Worm (Caenorhabditis elegans) whole organism, mixed stage, embryonic: ENCODE data around the gene Y94H6A.3.

ENCODE experiments used
- M03D4.4 ChIP-seq: sonication (generic microtip); optimal IDR thresholded peaks from 2 replicates; lab custom pipeline; 2017; ENCODE audit warnings: mild to moderate bottlenecking, missing genetic modification characterization, missing compliant biosample characterization
- blmp-1 ChIP-seq: fragments of 150-350 bp; optimal IDR thresholded peaks from 2 replicates; lab custom pipeline; 2014; ENCODE audit warnings: missing biosample characterization, missing genetic modification characterization
- drap-1 ChIP-seq: fragments of 200-800 bp; sonication (Bioruptor generic); optimal IDR thresholded peaks from 3 replicates; lab custom pipeline; 2018; ENCODE audit warnings: mild to moderate bottlenecking, missing genetic modification characterization, missing compliant biosample characterization
- elt-1 ChIP-seq: sonication (generic microtip); optimal IDR thresholded peaks from 2 replicates; lab custom pipeline; 2017; ENCODE audit warnings: missing genetic modification characterization, mild to moderate bottlenecking, missing compliant biosample characterization, antibody characterized with exemption, moderate library complexity, borderline replicate concordance; ENCODE audit not compliant: insufficient read depth
- lsy-2 ChIP-seq: fragments of 150-350 bp; optimal IDR thresholded peaks from 2 replicates; lab custom pipeline; 2014; ENCODE audit warnings: missing biosample characterization, missing genetic modification characterization
- mep-1 ChIP-seq: fragments of 150-350 bp; optimal IDR thresholded peaks from 2 replicates; lab custom pipeline; 2017; ENCODE audit warnings: missing biosample characterization, missing genetic modification reagents, missing genetic modification characterization, inconsistent platforms
- mls-2 ChIP-seq: sonication (generic microtip); optimal IDR thresholded peaks from 2 replicates; lab custom pipeline; 2016; ENCODE audit warnings: mild to moderate bottlenecking, missing genetic modification characterization, moderate library complexity, missing compliant biosample characterization
- nhr-12 ChIP-seq: fragments of 150-350 bp; optimal IDR thresholded peaks from 2 replicates; lab custom pipeline; 2014; ENCODE audit warnings: missing biosample characterization, missing genetic modification characterization
- nhr-237 ChIP-seq: fragments of 150-350 bp; optimal IDR thresholded peaks from 2 replicates; lab custom pipeline; 2014; ENCODE audit warnings: missing biosample characterization, missing genetic modification characterization
- nhr-28 ChIP-seq: fragments of 150-350 bp; optimal IDR thresholded peaks from 2 replicates; lab custom pipeline; 2014; ENCODE audit warnings: missing biosample characterization, missing genetic modification characterization
- snpc-4 ChIP-seq: fragments of 150-350 bp; optimal IDR thresholded peaks from 2 replicates; lab custom pipeline; 2014; ENCODE audit warnings: missing biosample characterization, missing genetic modification characterization
- unc-39 ChIP-seq: fragments of 150-350 bp; optimal IDR thresholded peaks from 2 replicates; lab custom pipeline; 2014; ENCODE audit warnings: missing biosample characterization, missing genetic modification characterization
- unc-62 ChIP-seq: fragments of 150-350 bp; optimal IDR thresholded peaks from 2 replicates; lab custom pipeline; 2014; ENCODE audit warnings: missing biosample characterization, missing genetic modification reagents, missing genetic modification characterization

- TF ChIP-seq mep-1 (tag; lab: Kevin White, UChicago) (no peak), nhr-28 (tag; lab: Kevin White, UChicago) (no peak), nhr-237 (tag; lab: Kevin White, UChicago) (no peak), drap-1 (GFP tag; lab: Kevin White, UChicago) (no peak), blmp-1 (tag; lab: Kevin White, UChicago) (no peak), elt-1 (tag; lab: Kevin White, UChicago) (no peak), snpc-4 (tag; lab: Kevin White, UChicago) (no peak), mls-2 (no peak), unc-39 (no peak), nhr-12 (tag; lab: Kevin White, UChicago) (no peak), M03D4.4 (tag; lab: Kevin White, UChicago) (no peak), lsy-2 (tag; lab: Kevin White, UChicago) (no peak), unc-62 (GFP tag; lab: Kevin White, UChicago) (no peak)
These were observed 21.3 kb upstream of the Y94H6A.3 start for ce11 chrIV:2654965-2655364.
